Worm (Caenorhabditis elegans): ENCODE measurements around the gene W09D6.5.

Gene W09D6.5

ce11 chrIII:11113845-11114244, 25.6 kb downstream of the W09D6.5 start (continued):
- no peak for TF ChIP-seq aptf-3 (GFP tag; IDR thresholded peaks at IDR 0.05)
- TF ChIP-seq Y67H2A.10 (GFP tag; conservative IDR thresholded peaks at IDR 0.05) = no peak
- no peak for TF ChIP-seq athp-1 (tag; optimal IDR thresholded peaks at IDR 0.05)
- no peak for TF ChIP-seq zim-3 (tag; optimal IDR thresholded peaks at IDR 0.05)
- no peak for TF ChIP-seq Y53G8AR.9 (GFP tag; conservative IDR thresholded peaks at IDR 0.05)
- no peak for TF ChIP-seq hrde-1 (tag; optimal IDR thresholded peaks at IDR 0.05; ENCODE audit: borderline replicate concordance)
- no peak for TF ChIP-seq ztf-22 (GFP tag; optimal IDR thresholded peaks at IDR 0.05)
- no peak for TF ChIP-seq chd-7 (tag; optimal IDR thresholded peaks at IDR 0.05)
- TF ChIP-seq K12H6.12 (tag; optimal IDR thresholded peaks at IDR 0.05) = no peak
- TF ChIP-seq hlh-26 (GFP tag; conservative IDR thresholded peaks at IDR 0.05) = no peak
- TF ChIP-seq F23B12.7 (tag; optimal IDR thresholded peaks at IDR 0.05; ENCODE audit: insufficient read depth) = no peak
- TF ChIP-seq F52B5.7 (tag; optimal IDR thresholded peaks at IDR 0.05) = no peak
- TF ChIP-seq madf-8 (GFP tag; conservative IDR thresholded peaks at IDR 0.05) = no peak
- TF ChIP-seq dpl-1 (GFP tag; optimal IDR thresholded peaks at IDR 0.05) = no peak
- no peak for TF ChIP-seq cebp-2 (GFP tag; IDR thresholded peaks at IDR 0.05)
- no peak for TF ChIP-seq die-1 (tag; optimal IDR thresholded peaks at IDR 0.05)
- TF ChIP-seq madf-6 (GFP tag; IDR thresholded peaks at IDR 0.05) = peak; percentile 40; the same call in 1 of the 2 replicates
- TF ChIP-seq aptf-2 (GFP tag; conservative IDR thresholded peaks at IDR 0.05) = no peak
- TF ChIP-seq xnd-1 (tag; optimal IDR thresholded peaks at IDR 0.05) = peak; percentile 39

- TF ChIP-seq ztf-25 (GFP tag; IDR thresholded peaks at IDR 0.05) (no peak), unc-62 (GFP tag; optimal IDR thresholded peaks at IDR 0.05) (no peak), lin-40 (tag; optimal IDR thresholded peaks at IDR 0.05) (no peak), nhr-179 (tag; optimal IDR thresholded peaks at IDR 0.05) (no peak), Y95B8A.8 (GFP tag; IDR thresholded peaks at IDR 0.05) (no peak), athp-1 (tag; optimal IDR thresholded peaks at IDR 0.05) (no peak), aptf-3 (GFP tag; IDR thresholded peaks at IDR 0.05) (no peak), F23B12.7 (tag; optimal IDR thresholded peaks at IDR 0.05; ENCODE audit: insufficient read depth) (no peak), atf-7 (tag; optimal IDR thresholded peaks at IDR 0.05) (no peak), ceh-58 (GFP tag; IDR thresholded peaks at IDR 0.05) (no peak), dox-1 (GFP tag; IDR thresholded peaks at IDR 0.05) (no peak), F37B4.10 (GFP tag; IDR thresholded peaks at IDR 0.05) (no peak), B0261.1 (tag; optimal IDR thresholded peaks at IDR 0.05) (no peak), F22D6.2 (tag; optimal IDR thresholded peaks at IDR 0.05) (no peak), zim-3 (tag; optimal IDR thresholded peaks at IDR 0.05) (no peak)
These were observed 27.7 kb downstream of the W09D6.5 start for ce11 chrIII:11115956-11116355.

ce11 chrIII:11118107-11118506, 29.8 kb downstream of the W09D6.5 start:
- peak; percentile 89 for TF ChIP-seq snpc-4 (GFP tag; optimal IDR thresholded peaks at IDR 0.05)
- TF ChIP-seq snpc-4 (tag; optimal IDR thresholded peaks at IDR 0.05) = peak; percentile 78 to 97 (median 94)
- TF ChIP-seq rcor-1 (GFP tag; IDR thresholded peaks at IDR 0.05) = peak; percentile 83
- TF ChIP-seq attf-6 (GFP tag; IDR thresholded peaks at IDR 0.05) = peak; percentile 92
- peak; percentile 91 for TF ChIP-seq snpc-1.1 (tag; optimal IDR thresholded peaks at IDR 0.05; ENCODE audit: insufficient read depth)
- 0 out of 2 replicates have a peak, but pooled peaks have one; percentile 21 for TF ChIP-seq ceh-58 (GFP tag; IDR thresholded peaks at IDR 0.05)
- TF ChIP-seq Y56A3A.18 (GFP tag; IDR thresholded peaks at IDR 0.05) = 0 out of 2 replicates have a peak, but pooled peaks have one; percentile 56
- TF ChIP-seq madf-8 (GFP tag; conservative IDR thresholded peaks at IDR 0.05) = peak; percentile 22
- TF ChIP-seq snpc-3.4 (tag; optimal IDR thresholded peaks at IDR 0.05) = peak; percentile 87
- TF ChIP-seq hmg-1.2 (GFP tag; IDR thresholded peaks at IDR 0.05) = peak; percentile 74
- TF ChIP-seq C17E4.6 (GFP tag; IDR thresholded peaks at IDR 0.05) = 0 out of 2 replicates have a peak, but pooled peaks have one; percentile 35
- peak; percentile 53 for TF ChIP-seq F33H1.4 (GFP tag; IDR thresholded peaks at IDR 0.05)
- TF ChIP-seq tbp1 (GFP tag; optimal IDR thresholded peaks at IDR 0.05) = peak; percentile 41
- TF ChIP-seq dox-1 (GFP tag; IDR thresholded peaks at IDR 0.05) = peak; percentile 61
- TF ChIP-seq hsf-1 (GFP tag; IDR thresholded peaks at IDR 0.05) = peak; percentile 74; the same call in 1 of the 2 replicates
- peak; percentile 87 for TF ChIP-seq ceh-100 (GFP tag; IDR thresholded peaks at IDR 0.05)
- TF ChIP-seq lsl-1 (GFP tag; optimal IDR thresholded peaks at IDR 0.05) = peak; percentile 53
- peak; percentile 71 for TF ChIP-seq nfyb-1 (GFP tag; IDR thresholded peaks at IDR 0.05)
- TF ChIP-seq madf-3 (GFP tag; IDR thresholded peaks at IDR 0.05) = peak; percentile 76
- TF ChIP-seq hmg-20 (GFP tag; IDR thresholded peaks at IDR 0.05) = 0 out of 2 replicates have a peak, but pooled peaks have one; percentile 51
